Worm (Caenorhabditis elegans) whole organism, young adult: ENCODE results near the gene elb-1.

Source experiments
- B0336.3 ChIP-seq: fragments of 200-800 bp; sonication (Bioruptor generic); IDR thresholded peaks from 2 replicates; pipeline ENCODE4 v1.3.6; 2022; ENCODE audit warnings: missing genetic modification characterization, missing compliant biosample characterization
- F10E7.11 ChIP-seq: sonication (generic microtip); optimal IDR thresholded peaks from 2 replicates; lab custom pipeline; 2017; ENCODE audit warnings: mild to moderate bottlenecking, missing genetic modification characterization, moderate library complexity, missing compliant biosample characterization
- F23B12.7 ChIP-seq: sonication (generic microtip); optimal IDR thresholded peaks from 2 replicates; lab custom pipeline; 2017; ENCODE audit warnings: missing genetic modification characterization, mild to moderate bottlenecking, missing compliant biosample characterization, antibody characterized with exemption, moderate library complexity; ENCODE audit not compliant: insufficient read depth
- F39B2.1 ChIP-seq: fragments of 200-800 bp; sonication (Bioruptor generic); IDR thresholded peaks from 2 replicates; pipeline ENCODE4 v1.3.6; 2022; ENCODE audit warnings: missing genetic modification reagents, missing genetic modification characterization, missing compliant biosample characterization
- F52B5.7 ChIP-seq: sonication (generic microtip); optimal IDR thresholded peaks from 2 replicates; lab custom pipeline; 2016; ENCODE audit warnings: mild to moderate bottlenecking, missing genetic modification characterization, missing compliant biosample characterization
- F55B11.4 ChIP-seq: sonication (generic microtip); optimal IDR thresholded peaks from 2 replicates; lab custom pipeline; 2016; ENCODE audit warnings: missing compliant biosample characterization, missing genetic modification characterization, borderline replicate concordance; ENCODE audit not compliant: insufficient read depth
- F57A8.1 ChIP-seq: fragments of 200-800 bp; sonication (Bioruptor generic); optimal IDR thresholded peaks from 2 replicates; lab custom pipeline; 2018; ENCODE audit warnings: mild to moderate bottlenecking, missing genetic modification characterization, moderate library complexity, missing compliant biosample characterization
- Y53G8AR.9 ChIP-seq: fragments of 200-800 bp; sonication (Bioruptor generic); conservative IDR thresholded peaks from 2 replicates; pipeline ENCODE4 v1.3.6; 2022; ENCODE audit warnings: missing genetic modification reagents, missing genetic modification characterization, missing compliant biosample characterization
- Y95B8A.8 ChIP-seq: fragments of 200-800 bp; sonication (Bioruptor generic); IDR thresholded peaks from 2 replicates; pipeline ENCODE4 v1.3.6; 2022; ENCODE audit warnings: missing genetic modification reagents, missing genetic modification characterization, missing compliant biosample characterization
- ZK185.1 ChIP-seq: sonication (generic microtip); optimal IDR thresholded peaks from 2 replicates; lab custom pipeline; 2016; ENCODE audit warnings: mild to moderate bottlenecking, missing genetic modification characterization, missing compliant biosample characterization; ENCODE audit not compliant: poor library complexity, severe bottlenecking
- ama-1 ChIP-seq, 3 experiments: fragments of 150-350 bp in 1 of 3; sonication (generic microtip) in 2 of 3; optimal IDR thresholded peaks; 2 replicates each; lab custom pipeline; 2014 to 2018; ENCODE audit warnings: missing biosample characterization in 2 of 3, missing genetic modification characterization in 2 of 3, missing genetic modification reagents in 2 of 3
- athp-1 ChIP-seq: sonication (generic microtip); optimal IDR thresholded peaks from 2 replicates; lab custom pipeline; 2017; ENCODE audit warnings: mild to moderate bottlenecking, missing genetic modification characterization, missing compliant biosample characterization
- bed-1 ChIP-seq: fragments of 200-800 bp; sonication (Bioruptor generic); IDR thresholded peaks from 2 replicates; pipeline ENCODE4 v1.3.6; 2022; ENCODE audit warnings: missing genetic modification reagents, missing genetic modification characterization, missing compliant biosample characterization
- cebp-1 ChIP-seq, 2 experiments: fragments of 200-800 bp in 1 of 2; sonication (Bioruptor generic) in 1 of 2; sonication (generic microtip) in 1 of 2; IDR thresholded peaks in 1 of 2; optimal IDR thresholded peaks in 1 of 2; 2 replicates each; pipeline versions ENCODE4 v1.3.6 to Lab custom; 2017 to 2022; ENCODE audit warnings: missing compliant biosample characterization in 2 of 2, missing genetic modification characterization in 2 of 2, mild to moderate bottlenecking in 1 of 2, missing genetic modification reagents in 1 of 2, moderate library complexity in 1 of 2
- ceh-58 ChIP-seq: fragments of 200-800 bp; sonication (Bioruptor generic); IDR thresholded peaks from 2 replicates; pipeline ENCODE4 v1.3.6; 2022; ENCODE audit warnings: missing genetic modification characterization, missing compliant biosample characterization
- ceh-79 ChIP-seq: sonication (generic microtip); optimal IDR thresholded peaks from 2 replicates; lab custom pipeline; 2017; ENCODE audit warnings: mild to moderate bottlenecking, missing genetic modification characterization, missing compliant biosample characterization
- chd-7 ChIP-seq: sonication (generic microtip); optimal IDR thresholded peaks from 2 replicates; lab custom pipeline; 2016; ENCODE audit warnings: mild to moderate bottlenecking, missing genetic modification characterization, moderate library complexity, missing compliant biosample characterization
- die-1 ChIP-seq: sonication (generic microtip); optimal IDR thresholded peaks from 2 replicates; lab custom pipeline; 2016; ENCODE audit warnings: missing genotype, mild to moderate bottlenecking, missing genetic modification characterization, missing compliant biosample characterization
- dpff-1 ChIP-seq: sonication (generic microtip); optimal IDR thresholded peaks from 2 replicates; lab custom pipeline; 2017; ENCODE audit warnings: mild to moderate bottlenecking, missing genetic modification characterization, missing compliant biosample characterization
- efl-1 ChIP-seq: fragments of 150-350 bp; optimal IDR thresholded peaks from 2 replicates; lab custom pipeline; 2014; ENCODE audit warnings: missing biosample characterization, missing genetic modification reagents, missing genetic modification characterization
- egl-18 ChIP-seq: fragments of 200-800 bp; sonication (Bioruptor generic); IDR thresholded peaks from 2 replicates; pipeline ENCODE4 v1.3.6; 2022; ENCODE audit warnings: missing genetic modification reagents, missing genetic modification characterization, missing compliant biosample characterization
- gei-17 ChIP-seq: fragments of 200-800 bp; sonication (Bioruptor generic); optimal IDR thresholded peaks from 2 replicates; lab custom pipeline; 2018; ENCODE audit warnings: mild to moderate bottlenecking, missing genetic modification characterization, missing compliant biosample characterization
- hlh-26 ChIP-seq: fragments of 200-800 bp; sonication (Bioruptor generic); conservative IDR thresholded peaks from 2 replicates; pipeline ENCODE4 v1.3.6; 2022; ENCODE audit warnings: missing genetic modification reagents, missing genetic modification characterization, missing compliant biosample characterization
- hmg-1.2 ChIP-seq: fragments of 200-800 bp; sonication (Bioruptor generic); IDR thresholded peaks from 2 replicates; pipeline ENCODE4 v1.3.6; 2022; ENCODE audit warnings: missing genetic modification reagents, missing genetic modification characterization, missing compliant biosample characterization
- hmg-20 ChIP-seq: fragments of 200-800 bp; sonication (Bioruptor generic); IDR thresholded peaks from 2 replicates; pipeline ENCODE4 v1.3.6; 2022; ENCODE audit warnings: missing genetic modification reagents, missing genetic modification characterization, missing compliant biosample characterization
- hrde-1 ChIP-seq: sonication (generic microtip); optimal IDR thresholded peaks from 2 replicates; lab custom pipeline; 2016; ENCODE audit warnings: missing genetic modification characterization, mild to moderate bottlenecking, missing compliant biosample characterization, moderate library complexity, missing genotype, missing genetic modification reagents, borderline replicate concordance
- let-526 ChIP-seq: fragments of 200-800 bp; sonication (Bioruptor generic); IDR thresholded peaks from 2 replicates; pipeline ENCODE4 v1.3.6; 2022; ENCODE audit warnings: missing genetic modification reagents, missing genetic modification characterization, missing compliant biosample characterization
- let-607 ChIP-seq, 2 experiments: fragments of 200-800 bp in 1 of 2; sonication (Bioruptor generic) in 1 of 2; sonication (generic microtip) in 1 of 2; optimal IDR thresholded peaks; 2 replicates each; lab custom pipeline; 2016 to 2018; ENCODE audit warnings: mild to moderate bottlenecking in 2 of 2, missing compliant biosample characterization in 2 of 2, missing genetic modification characterization in 2 of 2, moderate library complexity in 2 of 2, missing genotype in 1 of 2
- lin-26 ChIP-seq: fragments of 200-800 bp; sonication (Bioruptor generic); IDR thresholded peaks from 2 replicates; pipeline ENCODE4 v1.3.6; 2022; ENCODE audit warnings: missing genetic modification reagents, missing genetic modification characterization, missing compliant biosample characterization
- lin-40 ChIP-seq: sonication (generic microtip); optimal IDR thresholded peaks from 2 replicates; lab custom pipeline; 2016; ENCODE audit warnings: missing genetic modification characterization, mild to moderate bottlenecking, missing compliant biosample characterization, missing genotype, missing genetic modification reagents
- lin-54 ChIP-seq: fragments of 200-800 bp; sonication (Bioruptor generic); optimal IDR thresholded peaks from 2 replicates; lab custom pipeline; 2018; ENCODE audit warnings: mild to moderate bottlenecking, missing genetic modification characterization, missing compliant biosample characterization
- madf-10 ChIP-seq: sonication (generic microtip); optimal IDR thresholded peaks from 2 replicates; lab custom pipeline; 2016; ENCODE audit warnings: mild to moderate bottlenecking, missing genetic modification characterization, missing compliant biosample characterization
- madf-6 ChIP-seq: fragments of 200-800 bp; sonication (Bioruptor generic); IDR thresholded peaks from 2 replicates; pipeline ENCODE4 v1.3.6; 2022; ENCODE audit warnings: missing genetic modification reagents, missing genetic modification characterization, missing compliant biosample characterization
- madf-8 ChIP-seq: fragments of 200-800 bp; sonication (Bioruptor generic); conservative IDR thresholded peaks from 2 replicates; pipeline ENCODE4 v1.3.6; 2022; ENCODE audit warnings: missing genetic modification reagents, missing genetic modification characterization, missing compliant biosample characterization
- pbrm-1 ChIP-seq: fragments of 200-800 bp; sonication (Bioruptor generic); IDR thresholded peaks from 2 replicates; pipeline ENCODE4 v1.3.6; 2022; ENCODE audit warnings: missing genetic modification reagents, missing genetic modification characterization, missing compliant biosample characterization
- tbp1 ChIP-seq: fragments of 200-800 bp; sonication (Bioruptor generic); optimal IDR thresholded peaks from 2 replicates; lab custom pipeline; 2018; ENCODE audit warnings: mild to moderate bottlenecking, missing genetic modification characterization, missing compliant biosample characterization
- tbx-9 ChIP-seq: sonication (generic microtip); optimal IDR thresholded peaks from 2 replicates; lab custom pipeline; 2016; ENCODE audit warnings: borderline replicate concordance, missing genetic modification characterization, inconsistent platforms, missing compliant biosample characterization
- tlf-1 ChIP-seq: fragments of 200-800 bp; sonication (Bioruptor generic); optimal IDR thresholded peaks from 2 replicates; lab custom pipeline; 2018; ENCODE audit warnings: mild to moderate bottlenecking, missing genetic modification characterization, missing compliant biosample characterization
- xnd-1 ChIP-seq: sonication (generic microtip); optimal IDR thresholded peaks from 2 replicates; lab custom pipeline; 2016; ENCODE audit warnings: missing genotype, missing genetic modification reagents, missing genetic modification characterization, missing compliant biosample characterization
- ztf-26 ChIP-seq: sonication (generic microtip); optimal IDR thresholded peaks from 2 replicates; lab custom pipeline; 2017; ENCODE audit warnings: missing genetic modification characterization, missing compliant biosample characterization
- ztf-28 ChIP-seq: fragments of 200-800 bp; sonication (Bioruptor generic); IDR thresholded peaks from 2 replicates; pipeline ENCODE4 v1.3.6; 2022; ENCODE audit warnings: missing genetic modification reagents, missing genetic modification characterization, missing compliant biosample characterization
- ztf-3 ChIP-seq: fragments of 200-800 bp; sonication (Bioruptor generic); optimal IDR thresholded peaks from 2 replicates; lab custom pipeline; 2018; ENCODE audit warnings: mild to moderate bottlenecking, missing genetic modification characterization, missing compliant biosample characterization

The elb-1 gene

ce11 chrIII:11694506-11694947 is 24.7 kb downstream of the elb-1 start (continued):
- TF ChIP-seq hlh-26 (no peak), lin-26 (GFP tag; lab: Robert Waterston, UW) (0 out of 2 replicates have a peak, but pooled peaks have one; percentile 56), xnd-1 (tag; lab: Kevin White, UChicago) (no peak), hmg-1.2 (no peak), cebp-1 (GFP tag; IDR thresholded peaks at IDR 0.05; lab: Robert Waterston, UW) (no peak), cebp-1 (tag; optimal IDR thresholded peaks at IDR 0.05; lab: Kevin White, UChicago) (peak; percentile 23), ztf-28 (no peak), chd-7 (no peak), tbp1 (GFP tag; lab: Kevin White, UChicago) (no peak), F23B12.7 (tag; lab: Kevin White, UChicago) (no peak), ceh-58 (GFP tag; lab: Robert Waterston, UW) (no peak), ztf-26 (tag; lab: Kevin White, UChicago) (peak; percentile 52), Y95B8A.8 (no peak), hmg-20 (GFP tag; lab: Robert Waterston, UW) (0 out of 2 replicates have a peak, but pooled peaks have one; percentile 21), let-607 (tag; optimal IDR thresholded peaks at IDR 0.05; lab: Kevin White, UChicago) (no peak), tlf-1 (no peak), ceh-79 (tag; lab: Kevin White, UChicago) (no peak), lin-54 (no peak), efl-1 (GFP tag; lab: Kevin White, UChicago) (no peak), madf-6 (no peak), Y53G8AR.9 (GFP tag; lab: Robert Waterston, UW) (no peak), ztf-3 (no peak), egl-18 (GFP tag; lab: Robert Waterston, UW) (no peak), B0336.3 (GFP tag; lab: Robert Waterston, UW) (peak; percentile 65; the same call in 1 of the 2 replicates), lin-40 (no peak), F55B11.4 (no peak), ama-1 (optimal IDR thresholded peaks at IDR 0.05; lab: Kevin White, UChicago) (no peak), ama-1 (GFP tag; optimal IDR thresholded peaks at IDR 0.05; lab: Kevin White, UChicago) (no peak), F52B5.7 (tag; lab: Kevin White, UChicago) (peak; percentile 56), ZK185.1 (tag; lab: Kevin White, UChicago) (peak; percentile 65), gei-17 (GFP tag; lab: Kevin White, UChicago) (peak; percentile 60), F10E7.11 (tag; lab: Kevin White, UChicago) (no peak), F39B2.1 (GFP tag; lab: Robert Waterston, UW) (no peak), F57A8.1 (GFP tag; lab: Kevin White, UChicago) (no peak), dpff-1 (tag; lab: Kevin White, UChicago) (peak; percentile 80), let-526 (GFP tag; lab: Robert Waterston, UW) (peak; percentile 58; the same call in 1 of the 2 replicates), pbrm-1 (GFP tag; lab: Robert Waterston, UW) (peak; percentile 46; the same call in 1 of the 2 replicates), hrde-1 (no peak), tbx-9 (tag; lab: Kevin White, UChicago) (no peak), madf-8 (GFP tag; lab: Robert Waterston, UW) (no peak), athp-1 (no peak), madf-10 (tag; lab: Kevin White, UChicago) (no peak), die-1 (tag; lab: Kevin White, UChicago) (no peak), bed-1 (no peak)
